Fruit fly (Drosophila melanogaster) whole organism, embryonic: ENCODE results near the gene ssp.
A peak's percentile ranks its signal among the peaks of the same experiment; 100 is the strongest.

Source experiments
- Asciz ChIP-seq: fragments of 200-800 bp; sonication (Bioruptor generic); optimal IDR thresholded peaks from 2 replicates; lab custom pipeline; 2017; ENCODE audit warnings: missing biosample characterization, mild to moderate bottlenecking, missing genetic modification characterization, missing genetic modification reagents
- CG12236 ChIP-seq: fragments of 200-800 bp; sonication (Bioruptor generic); optimal IDR thresholded peaks from 2 replicates; lab custom pipeline; 2016; ENCODE audit warnings: missing biosample characterization, missing genetic modification characterization
- CG12744 ChIP-seq: fragments of 200-800 bp; sonication (Bioruptor generic); optimal IDR thresholded peaks from 2 replicates; lab custom pipeline; 2016; ENCODE audit warnings: missing biosample characterization, missing genetic modification characterization
- CG15514 ChIP-seq: fragments of 200-800 bp; sonication (Bioruptor generic); optimal IDR thresholded peaks from 3 replicates; lab custom pipeline; 2017; ENCODE audit warnings: missing biosample characterization, missing genetic modification characterization, mild to moderate bottlenecking, moderate library complexity, missing genetic modification reagents
- CG1647 ChIP-seq: fragments of 200-800 bp; sonication (Bioruptor generic); optimal IDR thresholded peaks from 3 replicates; lab custom pipeline; 2016; ENCODE audit warnings: missing biosample characterization, missing genetic modification characterization
- CG16779 ChIP-seq: fragments of 200-800 bp; sonication (Bioruptor generic); IDR thresholded peaks from 2 replicates; pipeline ENCODE4 v1.3.6; 2022; ENCODE audit warnings: missing biosample characterization, missing genetic modification characterization
- CG17359 ChIP-seq: fragments of 200-800 bp; sonication (Bioruptor generic); optimal IDR thresholded peaks from 3 replicates; lab custom pipeline; 2018; ENCODE audit warnings: missing biosample characterization, mild to moderate bottlenecking, missing genetic modification characterization, moderate library complexity
- CG2129 ChIP-seq: fragments of 200-800 bp; sonication (Bioruptor generic); IDR thresholded peaks from 2 replicates; pipeline ENCODE4 v1.3.6; 2022; ENCODE audit warnings: missing biosample characterization, missing genetic modification characterization; ENCODE audit not compliant: partially characterized antibody
- CG3847 ChIP-seq: fragments of 200-800 bp; sonication (Bioruptor generic); IDR thresholded peaks from 2 replicates; pipeline ENCODE4 v1.3.6; 2022; ENCODE audit warnings: missing biosample characterization, missing genetic modification characterization
- CG42726 ChIP-seq: fragments of 200-800 bp; sonication (Bioruptor generic); IDR thresholded peaks from 2 replicates; pipeline ENCODE4 v1.3.6; 2022; ENCODE audit warnings: missing biosample characterization, missing genetic modification characterization; ENCODE audit not compliant: partially characterized antibody
- CG4404 ChIP-seq: fragments of 200-800 bp; sonication (Bioruptor generic); IDR thresholded peaks from 2 replicates; pipeline ENCODE4 v1.3.6; 2022; ENCODE audit warnings: missing biosample characterization, missing genetic modification characterization
- CG8290 ChIP-seq, 3 experiments: fragments of 200-800 bp; sonication (Bioruptor generic); optimal IDR thresholded peaks; 2 replicates each; lab custom pipeline; 2016 to 2019; ENCODE audit warnings: missing biosample characterization in 3 of 3, missing genetic modification characterization in 3 of 3, mild to moderate bottlenecking in 2 of 3, moderate library complexity in 1 of 3
- CG9215 ChIP-seq: fragments of 200-800 bp; sonication (Bioruptor generic); IDR thresholded peaks from 2 replicates; pipeline ENCODE4 v1.3.6; 2022; ENCODE audit warnings: missing biosample characterization, missing genetic modification characterization
- CG9727 ChIP-seq: fragments of 200-800 bp; sonication (Bioruptor generic); optimal IDR thresholded peaks from 3 replicates; lab custom pipeline; 2017; ENCODE audit warnings: missing biosample characterization, mild to moderate bottlenecking, missing genetic modification characterization
- CG9932 ChIP-seq: fragments of 200-800 bp; sonication (Bioruptor generic); IDR thresholded peaks from 2 replicates; pipeline ENCODE4 v1.3.6; 2022; ENCODE audit warnings: missing biosample characterization, missing genetic modification characterization
- CkIIα-i1 ChIP-seq: fragments of 200-800 bp; sonication (Bioruptor generic); IDR thresholded peaks from 2 replicates; pipeline ENCODE4 v1.3.6; 2022; ENCODE audit warnings: missing biosample characterization, missing genetic modification characterization
- Dek ChIP-seq: fragments of 200-800 bp; sonication (Bioruptor generic); optimal IDR thresholded peaks from 3 replicates; lab custom pipeline; 2019; ENCODE audit warnings: missing biosample characterization, mild to moderate bottlenecking, missing genetic modification characterization, moderate library complexity
- Dfd ChIP-seq, 2 experiments: fragments of >200 bp; optimal IDR thresholded peaks; 2 replicates each; lab custom pipeline; 2017; ENCODE audit warnings: missing biosample characterization in 2 of 2, missing genetic modification characterization in 2 of 2
- Dip2 ChIP-seq: fragments of 200-800 bp; sonication (Bioruptor generic); IDR thresholded peaks from 2 replicates; pipeline ENCODE4 v1.3.6; 2022; ENCODE audit warnings: missing biosample characterization, missing genetic modification characterization
- Ets65A ChIP-seq: fragments of 200-800 bp; sonication (Bioruptor generic); peaks from one replicate; lab custom pipeline; 2016; ENCODE audit warnings: missing biosample characterization, missing genetic modification characterization
- Hmr ChIP-seq: fragments of 200-800 bp; sonication (Bioruptor generic); optimal IDR thresholded peaks from 3 replicates; lab custom pipeline; 2017; ENCODE audit warnings: mild to moderate bottlenecking, missing biosample characterization, missing genetic modification reagents, missing genetic modification characterization
- Hmx ChIP-seq: fragments of 200-800 bp; sonication (Bioruptor generic); optimal IDR thresholded peaks from 2 replicates; lab custom pipeline; 2016; ENCODE audit warnings: missing biosample characterization, missing genetic modification characterization
- MBD-R2 ChIP-seq: fragments of 200-800 bp; sonication (Bioruptor generic); IDR thresholded peaks from 2 replicates; pipeline ENCODE4 v1.3.6; 2022; ENCODE audit warnings: missing biosample characterization, missing genetic modification characterization
- MTF-1 ChIP-seq: fragments of 200-800 bp; sonication (Bioruptor generic); optimal IDR thresholded peaks from 2 replicates; lab custom pipeline; 2018; ENCODE audit warnings: missing biosample characterization, mild to moderate bottlenecking, missing genetic modification characterization, borderline replicate concordance
- Mad ChIP-seq: fragments of 200-800 bp; sonication (Bioruptor generic); optimal IDR thresholded peaks from 2 replicates; lab custom pipeline; 2016; ENCODE audit warnings: missing biosample characterization, missing genetic modification characterization
- Med ChIP-seq: fragments of 200-800 bp; sonication (Bioruptor generic); peaks from one replicate; lab custom pipeline; 2016; ENCODE audit warnings: missing biosample characterization, missing genetic modification characterization, mild to moderate bottlenecking, inconsistent platforms, moderate library complexity
- Pdp1 ChIP-seq, 2 experiments: fragments of 200-800 bp; sonication (Bioruptor generic); optimal IDR thresholded peaks; 3 replicates each; lab custom pipeline; 2016; ENCODE audit warnings: missing biosample characterization in 2 of 2, missing genetic modification characterization in 2 of 2, mild to moderate bottlenecking in 1 of 2, moderate library complexity in 1 of 2
- Sin3A ChIP-seq: fragments of >200 bp; optimal IDR thresholded peaks from 2 replicates; lab custom pipeline; 2018
- Taf1 ChIP-seq: fragments of 200-800 bp; sonication (Bioruptor generic); IDR thresholded peaks from 2 replicates; pipeline ENCODE4 v1.3.6; 2022; ENCODE audit warnings: missing biosample characterization, missing genetic modification characterization
- Xrp1 ChIP-seq: fragments of 200-800 bp; sonication (Bioruptor generic); IDR thresholded peaks from 2 replicates; pipeline ENCODE4 v1.3.6; 2022; ENCODE audit warnings: missing biosample characterization, missing genetic modification characterization
- ab ChIP-seq: fragments of 200-800 bp; sonication (Bioruptor generic); optimal IDR thresholded peaks from 2 replicates; lab custom pipeline; 2016; ENCODE audit warnings: missing biosample characterization, missing genetic modification characterization
- al ChIP-seq: fragments of 200-800 bp; sonication (Bioruptor generic); IDR thresholded peaks from 2 replicates; pipeline ENCODE4 v1.3.6; 2022; ENCODE audit warnings: missing biosample characterization, missing genetic modification characterization
- cg ChIP-seq: fragments of 200-800 bp; sonication (Bioruptor generic); optimal IDR thresholded peaks from 3 replicates; lab custom pipeline; 2019; ENCODE audit warnings: missing biosample characterization, mild to moderate bottlenecking, missing genetic modification characterization, moderate library complexity
- en ChIP-seq: fragments of 200-800 bp; sonication (Bioruptor generic); optimal IDR thresholded peaks from 2 replicates; lab custom pipeline; 2016; ENCODE audit warnings: missing biosample characterization, missing genetic modification characterization
- gem ChIP-seq: fragments of 200-800 bp; sonication (Bioruptor generic); optimal IDR thresholded peaks from 2 replicates; lab custom pipeline; 2019; ENCODE audit warnings: missing biosample characterization, mild to moderate bottlenecking, missing genetic modification characterization, moderate library complexity
- gfzf ChIP-seq: fragments of 200-800 bp; sonication (Bioruptor generic); optimal IDR thresholded peaks from 2 replicates; lab custom pipeline; 2016; ENCODE audit warnings: missing biosample characterization, mild to moderate bottlenecking, missing genetic modification characterization, moderate library complexity
- grn ChIP-seq: fragments of 200-800 bp; sonication (Bioruptor generic); optimal IDR thresholded peaks from 3 replicates; lab custom pipeline; 2017; ENCODE audit warnings: missing biosample characterization, missing genetic modification characterization
- gt ChIP-seq: fragments of 200-800 bp; sonication (Bioruptor generic); IDR thresholded peaks from 2 replicates; pipeline ENCODE4 v1.3.6; 2022; ENCODE audit warnings: missing biosample characterization, missing genetic modification characterization
- h ChIP-seq: fragments of >200 bp; optimal IDR thresholded peaks from 2 replicates; lab custom pipeline; 2017
- hth ChIP-seq: fragments of >200 bp; optimal IDR thresholded peaks from 2 replicates; lab custom pipeline; 2017; ENCODE audit warnings: inconsistent platforms
- inv ChIP-seq: fragments of 200-800 bp; sonication (Bioruptor generic); IDR thresholded peaks from 2 replicates; pipeline ENCODE4 v1.3.6; 2022; ENCODE audit warnings: missing biosample characterization, missing genetic modification characterization; ENCODE audit not compliant: partially characterized antibody
- kah ChIP-seq: fragments of 200-800 bp; sonication (Bioruptor generic); optimal IDR thresholded peaks from 2 replicates; lab custom pipeline; 2018; ENCODE audit warnings: missing biosample characterization, mild to moderate bottlenecking, missing genetic modification characterization
- kay ChIP-seq: fragments of 200-800 bp; sonication (Bioruptor generic); optimal IDR thresholded peaks from 2 replicates; lab custom pipeline; 2016; ENCODE audit warnings: missing biosample characterization, missing genetic modification characterization
- lov ChIP-seq, 2 experiments: fragments of 200-800 bp in 1 of 2; fragments of >200 bp in 1 of 2; sonication (Bioruptor generic) in 1 of 2; IDR thresholded peaks in 1 of 2; optimal IDR thresholded peaks in 1 of 2; 2 replicates in 1 of 2; 3 replicates in 1 of 2; pipeline versions ENCODE4 v1.3.6 to Lab custom; 2017 to 2022; ENCODE audit warnings: missing biosample characterization in 1 of 2, missing genetic modification characterization in 1 of 2
- odd ChIP-seq: fragments of 200-800 bp; sonication (Bioruptor generic); optimal IDR thresholded peaks from 2 replicates; lab custom pipeline; 2017; ENCODE audit warnings: missing biosample characterization, mild to moderate bottlenecking, missing genetic modification characterization
- pb ChIP-seq: fragments of 200-800 bp; sonication (Bioruptor generic); optimal IDR thresholded peaks from 3 replicates; lab custom pipeline; 2016; ENCODE audit warnings: missing biosample characterization, missing genetic modification characterization
- pfk ChIP-seq: fragments of 200-800 bp; sonication (Bioruptor generic); optimal IDR thresholded peaks from 2 replicates; lab custom pipeline; 2018; ENCODE audit warnings: missing biosample characterization, mild to moderate bottlenecking, missing genetic modification characterization, moderate library complexity
- pros ChIP-seq: fragments of 200-800 bp; sonication (Bioruptor generic); optimal IDR thresholded peaks from 3 replicates; lab custom pipeline; 2019; ENCODE audit warnings: missing biosample characterization, mild to moderate bottlenecking, missing genetic modification characterization, moderate library complexity
- scrt ChIP-seq: fragments of 200-800 bp; sonication (Bioruptor generic); optimal IDR thresholded peaks from 2 replicates; lab custom pipeline; 2018; ENCODE audit warnings: missing biosample characterization, mild to moderate bottlenecking, missing genetic modification characterization, moderate library complexity

Gene ssp

DNA sequence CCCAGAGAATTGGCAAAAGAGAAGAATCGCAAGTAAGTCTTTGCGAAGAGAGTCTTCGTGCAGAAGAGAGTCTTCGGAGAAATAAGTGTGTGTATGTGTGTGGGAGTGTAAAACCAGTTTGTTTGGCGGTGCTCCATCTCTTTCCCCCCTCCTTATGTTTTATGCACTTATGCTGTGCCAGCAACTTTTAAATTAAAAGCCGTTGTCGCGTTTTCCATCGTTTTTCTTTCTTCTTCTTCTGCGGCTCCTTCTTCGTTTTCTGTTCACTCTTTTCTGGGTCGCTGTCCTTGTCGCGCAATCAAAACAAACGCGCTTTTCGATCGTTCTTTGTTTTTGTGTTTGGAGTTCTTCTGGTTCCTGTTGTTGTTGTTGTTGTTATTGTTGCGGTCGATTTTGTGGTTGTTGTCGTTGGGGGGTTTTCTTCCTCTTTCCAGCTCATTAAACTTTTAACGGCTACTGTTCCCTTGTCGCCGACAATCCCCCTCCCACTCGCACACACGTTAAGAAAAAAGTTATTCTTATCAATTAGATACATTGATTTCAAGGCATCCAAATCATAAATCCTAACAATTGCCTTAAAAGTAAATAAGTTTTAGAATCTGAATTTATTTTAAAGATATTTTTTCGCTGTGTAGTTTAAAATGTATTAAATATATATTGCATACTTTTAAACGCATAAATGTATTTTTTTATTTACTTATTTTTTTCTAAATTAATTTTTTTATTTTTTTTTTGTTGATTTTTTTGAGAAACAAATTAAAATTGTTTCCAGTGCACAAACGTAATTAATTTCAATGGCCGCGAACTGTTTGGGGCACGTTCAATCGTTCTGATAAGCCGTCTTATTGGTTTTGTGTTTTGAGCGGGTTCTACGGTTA, 6.7 kb upstream of the ssp start (continued):
- TF ChIP-seq Med (GFP tag; lab: Kevin White, UChicago) (peak; percentile 72), odd (GFP tag; lab: Kevin White, UChicago) (peak; percentile 81), CG9932 (GFP tag; lab: Robert Waterston, UW) (no peak; the same call in 1 of the 2 replicates), al (GFP tag; lab: Robert Waterston, UW) (peak; percentile 52), MBD-R2 (0 out of 2 replicates have a peak, but pooled peaks have one; percentile 11), Taf1 (GFP tag; lab: Robert Waterston, UW) (no peak), CG9215 (GFP tag; lab: Robert Waterston, UW) (no peak), gem (tag; lab: Kevin White, UChicago) (peak; percentile 94), hth (lab: Kevin White, UChicago) (no peak), pfk (GFP tag; lab: Kevin White, UChicago) (no peak), CG4404 (GFP tag; lab: Robert Waterston, UW) (no peak; the same call in 1 of the 2 replicates), Sin3A (lab: Kevin White, UChicago) (no peak), lov (optimal IDR thresholded peaks at IDR 0.05; lab: Kevin White, UChicago) (no peak), lov (GFP tag; IDR thresholded peaks at IDR 0.05; lab: Robert Waterston, UW) (no peak), CG16779 (no peak), CG42726 (GFP tag; lab: Robert Waterston, UW) (no peak), Dek (tag; lab: Kevin White, UChicago) (peak; percentile 66), kah (GFP tag; lab: Kevin White, UChicago) (peak; percentile 59), Pdp1 (GFP tag; optimal IDR thresholded peaks at IDR 0.05; lab: Kevin White, UChicago) (peak in 1 of 2 experiments; percentile 29), MTF-1 (GFP tag; lab: Kevin White, UChicago) (peak; percentile 27), gt (GFP tag; lab: Robert Waterston, UW) (no peak), pros (GFP tag; lab: Kevin White, UChicago) (no peak), Asciz (GFP tag; lab: Kevin White, UChicago) (peak; percentile 83), Ets65A (GFP tag; lab: Kevin White, UChicago) (peak; percentile 96), CG12744 (GFP tag; lab: Kevin White, UChicago) (no peak), CG15514 (GFP tag; lab: Kevin White, UChicago) (peak; percentile 26), Hmr (no peak), CG12236 (GFP tag; lab: Kevin White, UChicago) (no peak), CG2129 (GFP tag; lab: Robert Waterston, UW) (no peak), ab (GFP tag; lab: Kevin White, UChicago) (no peak), grn (GFP tag; lab: Kevin White, UChicago) (peak; percentile 64), CG1647 (peak; percentile 5), cg (peak; percentile 34), pb (GFP tag; lab: Kevin White, UChicago) (no peak), inv (GFP tag; lab: Robert Waterston, UW) (no peak), CG3847 (peak; percentile 30; the same call in 1 of the 2 replicates), gfzf (no peak), CG9727 (GFP tag; lab: Kevin White, UChicago) (peak; percentile 90), CG17359 (peak; percentile 88), Dip2 (GFP tag; lab: Robert Waterston, UW) (no peak), Mad (GFP tag; lab: Kevin White, UChicago) (no peak), CkIIα-i1 (GFP tag; lab: Robert Waterston, UW) (no peak), Hmx (no peak), en (no peak), kay (peak; percentile 40), Dfd (GFP tag; optimal IDR thresholded peaks at IDR 0.05; lab: Kevin White, UChicago) (no peak), scrt (GFP tag; lab: Kevin White, UChicago) (no peak), CG8290 (GFP tag; optimal IDR thresholded peaks at IDR 0.05; lab: Kevin White, UChicago) (peak; percentile 48), CG8290 (tag; optimal IDR thresholded peaks at IDR 0.05; lab: Kevin White, UChicago) (no peak), Xrp1 (peak; percentile 88), h (lab: Kevin White, UChicago) (no peak)
